Fruit fly (Drosophila melanogaster) whole organism: ENCODE results near the gene CG6163.

Experiments used
- CG8478 ChIP-seq: fragments of >200 bp; optimal IDR thresholded peaks from 2 replicates; lab custom pipeline; 2018; ENCODE audit warnings: inconsistent platforms
- Dll ChIP-seq: fragments of >200 bp; optimal IDR thresholded peaks from 2 replicates; lab custom pipeline; 2017
- EcR ChIP-seq, 2 experiments: fragments of >200 bp; optimal IDR thresholded peaks; 2 replicates each; lab custom pipeline; 2017; ENCODE audit warnings: missing biosample characterization in 2 of 2, missing genetic modification characterization in 2 of 2, missing genetic modification reagents in 2 of 2
- pan ChIP-seq: fragments of >200 bp; optimal IDR thresholded peaks from 2 replicates; lab custom pipeline; 2017
- psq ChIP-seq: fragments of >200 bp; optimal IDR thresholded peaks from 2 replicates; lab custom pipeline; 2017
- usp ChIP-seq: fragments of >200 bp; optimal IDR thresholded peaks from 2 replicates; lab custom pipeline; 2017; ENCODE audit warnings: missing biosample characterization, missing genetic modification characterization, mixed read lengths

Gene CG6163

DNA sequence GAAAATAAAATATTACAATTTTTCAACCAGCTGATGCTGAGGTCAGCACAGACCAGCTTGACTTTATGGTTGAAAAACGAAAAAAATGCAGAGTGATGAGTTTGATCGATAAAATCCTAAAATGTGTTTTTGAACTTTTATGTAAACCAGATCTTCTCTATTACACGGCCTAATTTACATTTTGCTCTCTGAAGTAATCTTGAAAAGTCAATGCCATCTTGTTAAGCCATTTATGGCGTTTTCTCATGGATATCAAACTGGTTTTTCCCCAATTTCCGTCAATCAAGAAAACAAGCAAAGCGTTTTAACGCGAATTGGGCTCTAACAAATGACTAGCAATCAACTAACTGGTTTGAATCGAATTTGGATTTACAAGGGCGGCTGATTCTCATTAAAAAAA lies 34.8 kb upstream of the CG6163 start:
- TF ChIP-seq EcR (GFP tag; optimal IDR thresholded peaks at IDR 0.05; lab: Kevin White, UChicago), result no peak
- no peak for TF ChIP-seq Dll (lab: Kevin White, UChicago)
- TF ChIP-seq usp, result no peak
- no peak for TF ChIP-seq psq (lab: Kevin White, UChicago)
- TF ChIP-seq pan (lab: Kevin White, UChicago), result no peak
- no peak for TF ChIP-seq CG8478 (lab: Kevin White, UChicago)

DNA sequence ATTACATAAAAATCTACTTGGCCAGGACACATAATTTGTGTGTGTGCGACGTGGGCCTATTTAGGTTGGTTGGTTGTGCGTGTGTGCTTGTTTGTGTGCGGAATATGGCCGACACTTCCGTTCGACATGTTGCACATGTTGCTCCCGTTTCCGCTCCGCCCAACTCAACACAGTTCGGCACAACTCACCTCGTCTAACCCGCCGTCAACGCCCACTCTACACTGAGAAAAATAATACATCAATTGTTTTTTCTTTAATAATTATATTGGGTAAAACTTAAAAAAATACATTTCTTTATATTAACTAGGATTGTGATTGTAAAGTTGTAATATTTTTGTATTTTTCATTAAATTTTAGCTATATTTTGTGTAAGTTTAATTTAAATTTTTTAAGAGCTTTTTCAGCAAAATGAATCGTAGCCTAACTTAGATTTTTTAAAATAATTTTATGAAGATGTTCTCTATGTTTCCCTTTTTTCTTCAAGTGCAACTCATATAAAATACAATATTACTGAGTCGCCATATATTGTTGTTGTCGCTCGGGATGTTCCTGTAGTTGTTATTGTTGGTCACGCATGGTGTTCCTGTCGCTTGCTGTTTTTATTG lies 33.9 kb upstream of the CG6163 start:
- TF ChIP-seq EcR (GFP tag; optimal IDR thresholded peaks at IDR 0.05; lab: Kevin White, UChicago) (no peak), Dll (lab: Kevin White, UChicago) (no peak), usp (no peak), psq (lab: Kevin White, UChicago) (no peak), CG8478 (lab: Kevin White, UChicago) (no peak), pan (lab: Kevin White, UChicago) (no peak)

DNA sequence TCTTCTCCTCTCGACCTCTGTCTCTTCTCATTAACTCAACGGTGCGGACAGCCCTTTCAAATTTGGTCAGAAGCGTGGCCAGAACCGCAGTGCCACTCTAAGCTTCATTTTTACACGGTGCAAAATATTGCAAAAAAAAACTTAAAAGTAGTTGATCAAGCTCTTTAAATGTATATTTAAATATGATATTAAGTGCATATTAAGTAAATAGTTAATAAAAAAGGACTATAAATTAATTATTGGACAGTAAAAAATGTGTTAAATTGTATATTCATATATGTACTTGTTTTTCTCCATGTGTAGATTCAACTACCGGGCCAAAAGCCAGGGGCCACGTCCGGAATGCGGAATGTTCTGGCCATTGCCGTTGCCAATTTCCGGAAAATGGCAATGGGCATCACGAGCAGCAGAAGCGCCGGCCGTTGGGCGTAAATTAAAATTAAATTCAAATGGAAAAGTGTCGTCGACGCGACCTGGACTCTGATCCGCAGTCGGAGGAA lies 32.5 kb upstream of the CG6163 start, which contains the start of gene CG44362:
CG44362 (plus strand) TSS at position 450 of the 500 bp plus-strand sequence.
- TF ChIP-seq Dll (lab: Kevin White, UChicago) (no peak), pan (lab: Kevin White, UChicago) (no peak), CG8478 (lab: Kevin White, UChicago) (no peak), psq (lab: Kevin White, UChicago) (no peak), EcR (GFP tag; optimal IDR thresholded peaks at IDR 0.05; lab: Kevin White, UChicago) (no peak), usp (no peak)

DNA sequence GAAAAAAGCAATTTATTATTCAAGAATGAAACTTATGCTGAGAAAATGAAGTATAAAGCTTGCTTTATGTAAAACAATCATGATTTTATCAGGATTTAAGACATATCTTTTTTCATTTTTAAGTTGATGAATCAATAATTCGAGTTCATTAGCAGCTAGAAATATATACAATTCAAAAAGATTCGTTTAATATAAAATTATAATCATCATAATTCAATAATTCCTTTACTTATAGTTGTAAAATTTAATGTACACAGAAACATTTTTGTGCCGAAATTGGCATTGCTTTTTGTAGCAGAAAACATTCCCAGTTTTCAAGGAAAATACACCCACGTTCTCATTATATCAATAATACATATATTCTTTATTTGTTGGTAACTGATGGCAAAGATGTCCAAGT lies 29.7 kb upstream of the CG6163 start, which contains the start of gene CG11726:
CG11726 (plus strand) TSS at position 301 of the 400 bp plus-strand sequence.
- TF ChIP-seq CG8478 (lab: Kevin White, UChicago), result no peak
- no peak for TF ChIP-seq usp
- TF ChIP-seq pan (lab: Kevin White, UChicago), result no peak
- no peak for TF ChIP-seq psq (lab: Kevin White, UChicago)
- no peak for TF ChIP-seq EcR (GFP tag; optimal IDR thresholded peaks at IDR 0.05; lab: Kevin White, UChicago)
- TF ChIP-seq Dll (lab: Kevin White, UChicago), result no peak

DNA sequence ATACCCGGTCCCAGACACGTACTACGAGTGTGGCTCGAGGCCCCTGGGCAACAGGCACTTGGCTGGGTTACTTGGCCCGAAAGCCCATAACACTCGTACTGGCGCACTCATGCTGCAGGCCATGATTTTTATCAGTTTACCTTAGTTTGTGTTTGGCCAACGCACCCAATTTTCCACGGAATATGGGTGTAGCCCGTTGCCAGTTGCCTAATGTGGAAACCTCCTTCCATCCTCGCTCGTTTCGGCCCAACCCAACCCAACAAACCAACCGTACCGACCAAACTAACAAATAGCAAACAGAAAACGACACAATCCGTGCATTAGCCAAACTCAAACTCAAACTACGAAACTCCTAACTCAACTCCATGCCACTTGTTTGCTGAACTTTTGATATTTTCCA lies 29.1 kb upstream of the CG6163 start:
- no peak for TF ChIP-seq usp
- no peak for TF ChIP-seq psq (lab: Kevin White, UChicago)
- no peak for TF ChIP-seq pan (lab: Kevin White, UChicago)
- TF ChIP-seq Dll (lab: Kevin White, UChicago), result no peak
- TF ChIP-seq CG8478 (lab: Kevin White, UChicago), result no peak
- no peak for TF ChIP-seq EcR (GFP tag; optimal IDR thresholded peaks at IDR 0.05; lab: Kevin White, UChicago)

DNA sequence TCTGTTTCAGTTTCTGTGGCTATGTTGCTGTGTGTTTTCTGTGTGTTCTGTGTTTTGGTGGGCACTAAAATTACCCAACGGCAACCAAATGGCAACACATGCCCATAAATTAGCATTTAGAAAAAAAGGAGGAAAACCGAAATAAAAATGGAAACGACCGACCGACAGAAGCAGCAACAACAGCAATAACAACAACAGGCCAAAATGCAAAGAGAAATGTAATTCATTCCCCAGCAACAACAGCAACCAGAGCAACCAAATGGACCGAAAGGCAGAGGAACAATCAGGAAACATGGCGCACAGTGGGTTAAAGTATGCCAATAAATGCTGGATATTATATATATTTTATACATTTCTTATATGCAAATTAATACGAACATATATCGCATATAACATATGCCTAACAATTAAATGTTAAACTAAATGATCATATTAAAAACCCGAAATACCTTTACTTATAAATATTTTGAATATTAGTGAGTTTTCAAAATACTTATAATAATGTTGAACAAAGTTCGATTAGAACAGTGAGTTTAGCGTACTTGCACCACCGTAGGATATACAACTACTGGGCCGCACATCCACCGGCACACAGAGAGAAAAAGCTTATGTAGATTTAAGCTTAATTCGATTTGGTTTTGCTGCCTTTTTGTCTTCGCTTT lies 24.4 kb upstream of the CG6163 start:
- TF ChIP-seq pan (lab: Kevin White, UChicago) (no peak), psq (lab: Kevin White, UChicago) (no peak), CG8478 (lab: Kevin White, UChicago) (no peak), usp (no peak), Dll (lab: Kevin White, UChicago) (no peak), EcR (GFP tag; optimal IDR thresholded peaks at IDR 0.05; lab: Kevin White, UChicago) (no peak)

DNA sequence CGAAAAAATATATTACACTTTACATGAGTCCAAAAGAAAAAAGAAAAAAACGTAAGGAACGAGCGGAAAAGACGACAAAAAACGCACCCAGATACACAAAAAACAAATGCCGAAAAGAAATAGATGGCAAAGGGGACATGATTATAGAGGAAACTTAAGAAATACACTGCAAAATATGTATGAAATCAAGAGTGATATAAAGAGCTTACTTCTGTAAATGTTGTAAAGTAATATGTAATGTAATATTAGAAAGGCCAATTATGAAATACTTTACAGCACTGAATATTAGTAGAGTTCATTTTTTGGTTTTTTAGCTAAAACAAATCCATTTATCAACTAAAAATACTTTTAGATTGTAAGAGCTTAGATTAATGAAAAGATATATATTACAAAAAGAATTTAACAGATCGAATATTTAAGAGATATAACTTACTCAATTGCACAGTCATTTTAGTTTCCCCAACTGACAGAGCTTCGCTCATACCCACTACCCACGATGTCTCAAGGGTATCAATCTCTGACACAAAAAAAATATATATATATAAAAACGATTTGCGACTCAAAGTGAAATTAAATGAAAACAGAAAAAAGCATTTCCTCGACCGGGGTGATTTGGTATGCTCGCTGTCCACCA lies 20.3 kb upstream of the CG6163 start:
- TF ChIP-seq psq (lab: Kevin White, UChicago) (no peak), CG8478 (lab: Kevin White, UChicago) (no peak), usp (no peak), pan (lab: Kevin White, UChicago) (no peak), EcR (GFP tag; optimal IDR thresholded peaks at IDR 0.05; lab: Kevin White, UChicago) (no peak), Dll (lab: Kevin White, UChicago) (no peak)

DNA sequence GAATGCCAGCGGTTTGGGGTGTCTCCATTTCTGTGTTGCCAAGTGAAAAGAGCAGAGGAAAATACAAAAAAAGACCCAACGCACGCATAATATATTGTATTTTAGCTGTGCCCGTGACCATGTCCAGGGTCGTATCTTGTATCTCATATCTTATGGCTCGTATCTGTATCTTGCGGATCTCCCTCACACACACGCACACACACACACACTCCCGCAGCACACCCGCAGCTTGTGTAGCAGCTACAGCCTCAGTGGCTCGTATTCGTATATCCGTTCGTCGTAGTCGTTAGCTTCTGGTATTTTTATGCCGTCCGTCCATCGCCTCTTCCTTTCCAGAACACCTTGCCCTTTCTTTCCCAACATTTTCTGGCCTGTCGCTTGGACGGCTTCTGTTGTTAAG lies 19.5 kb upstream of the CG6163 start:
- TF ChIP-seq CG8478 (lab: Kevin White, UChicago), result no peak
- TF ChIP-seq pan (lab: Kevin White, UChicago), result no peak
- no peak for TF ChIP-seq usp
- TF ChIP-seq Dll (lab: Kevin White, UChicago), result no peak
- no peak for TF ChIP-seq EcR (GFP tag; optimal IDR thresholded peaks at IDR 0.05; lab: Kevin White, UChicago)
- TF ChIP-seq psq (lab: Kevin White, UChicago), result no peak

DNA sequence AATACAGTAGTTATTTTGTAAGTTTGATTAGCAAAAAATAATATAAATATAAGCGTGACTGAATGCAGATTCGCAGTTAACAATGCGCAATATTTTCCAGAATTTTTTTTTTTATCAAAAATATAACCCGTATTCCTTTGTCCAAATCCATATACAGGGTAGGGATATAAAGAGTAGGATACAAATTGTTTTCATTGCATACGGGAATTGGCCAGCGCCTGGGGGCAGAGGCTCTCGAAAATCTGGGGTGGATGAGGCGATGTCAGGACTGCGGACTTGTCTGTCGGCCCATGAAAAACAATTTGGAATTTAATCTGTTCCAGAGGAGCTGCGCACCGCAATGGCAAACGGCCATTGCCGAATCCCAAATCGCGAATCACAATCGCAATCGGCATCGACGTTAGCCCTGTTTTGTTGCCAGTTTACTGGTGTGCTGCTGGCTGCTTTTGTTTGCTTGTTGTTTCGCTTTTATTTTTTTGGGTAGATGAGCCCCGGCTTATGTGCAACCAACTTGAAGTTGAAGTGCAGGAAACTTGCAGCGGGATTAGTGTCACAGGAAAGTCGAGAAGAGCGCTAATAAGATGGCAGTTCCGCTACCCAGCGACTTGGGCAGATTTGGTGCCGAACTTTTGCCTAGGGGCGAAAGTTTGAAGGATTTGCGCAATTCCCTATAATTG lies 18.2 kb upstream of the CG6163 start:
- TF ChIP-seq CG8478 (lab: Kevin White, UChicago), result no peak
- no peak for TF ChIP-seq psq (lab: Kevin White, UChicago)
- no peak for TF ChIP-seq EcR (GFP tag; optimal IDR thresholded peaks at IDR 0.05; lab: Kevin White, UChicago)
- peak; percentile 47 for TF ChIP-seq pan (lab: Kevin White, UChicago)
- no peak for TF ChIP-seq usp

DNA sequence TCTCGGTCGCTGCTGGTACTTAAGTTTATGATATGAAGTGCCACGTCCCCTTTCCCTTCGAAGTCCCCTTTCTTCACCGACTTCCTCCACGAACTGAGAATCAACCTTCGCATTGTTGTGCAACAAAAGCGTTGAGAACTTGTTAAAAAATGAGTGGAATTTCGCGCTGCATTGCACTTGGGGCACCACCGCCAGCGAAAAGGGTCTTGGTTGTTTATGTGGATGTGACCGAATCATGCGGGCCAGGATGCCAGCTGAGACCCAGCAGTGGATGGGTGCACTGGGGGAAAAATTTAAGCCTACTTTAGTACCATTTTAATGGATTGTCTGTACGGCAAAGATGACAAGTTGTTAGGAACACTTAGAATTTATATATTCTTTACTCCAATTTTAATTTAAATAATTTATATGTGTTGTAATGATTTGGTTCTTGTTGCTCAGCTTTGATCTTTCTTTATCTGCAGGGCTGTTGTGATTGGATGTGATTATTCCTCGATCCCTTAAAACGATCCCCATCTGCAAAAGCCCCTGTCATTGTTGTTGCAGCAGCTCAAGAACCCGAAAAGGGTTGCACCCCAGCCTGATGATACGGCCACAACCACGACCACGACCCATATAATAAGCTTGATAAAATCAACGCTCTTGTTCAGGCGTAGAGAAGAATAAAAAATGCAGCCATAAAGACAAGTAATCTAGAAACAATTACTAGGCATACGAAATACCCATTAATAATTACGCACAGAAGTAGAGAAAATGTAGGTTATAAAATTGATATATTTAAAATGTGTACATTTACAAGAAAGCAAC lies 17.5 kb upstream of the CG6163 start:
- TF ChIP-seq usp, result no peak
- TF ChIP-seq pan (lab: Kevin White, UChicago), result no peak
- TF ChIP-seq EcR (GFP tag; optimal IDR thresholded peaks at IDR 0.05; lab: Kevin White, UChicago), result no peak
- no peak for TF ChIP-seq CG8478 (lab: Kevin White, UChicago)
- no peak for TF ChIP-seq Dll (lab: Kevin White, UChicago)
- TF ChIP-seq psq (lab: Kevin White, UChicago), result no peak
